Worm (Caenorhabditis elegans) whole organism, L4 larva: ENCODE results near the gene vgln-1.
A peak's percentile ranks its signal among the peaks of the same experiment; 100 is the strongest.
"Not testable (repeated sequence)": the region's sequence is repeated elsewhere in the genome, so short reads cannot be mapped to it uniquely, and the experiment has no call there.

Experiments
- F10B5.3 ChIP-seq: sonication (generic microtip); optimal IDR thresholded peaks from 2 replicates; lab custom pipeline; 2016; ENCODE audit warnings: mild to moderate bottlenecking, missing genetic modification characterization, missing compliant biosample characterization
- R02D3.7 ChIP-seq: fragments of 150-350 bp; sonication (generic microtip); optimal IDR thresholded peaks from 3 replicates; lab custom pipeline; 2014; ENCODE audit warnings: missing biosample characterization, missing genetic modification characterization
- Y105C5A.15 ChIP-seq: fragments of 200-800 bp; sonication (Bioruptor generic); IDR thresholded peaks from 2 replicates; pipeline ENCODE4 v1.3.6; 2022; ENCODE audit warnings: missing genetic modification characterization, missing compliant biosample characterization
- ZK337.2 ChIP-seq: fragments of 200-800 bp; sonication (Bioruptor generic); IDR thresholded peaks from 2 replicates; pipeline ENCODE4 v1.3.6; 2022; ENCODE audit warnings: missing genetic modification reagents, missing genetic modification characterization, missing compliant biosample characterization
- ZK546.5 ChIP-seq, 2 experiments: sonication (generic microtip); optimal IDR thresholded peaks; 2 replicates each; lab custom pipeline; 2017; ENCODE audit warnings: missing biosample characterization in 2 of 2, missing genetic modification characterization in 2 of 2
- aha-1 ChIP-seq: fragments of 150-350 bp; peaks from one replicate; lab custom pipeline; 2014; ENCODE audit warnings: missing biosample characterization, missing genetic modification characterization
- attf-4 ChIP-seq: sonication (generic microtip); optimal IDR thresholded peaks from 3 replicates; lab custom pipeline; 2017; ENCODE audit warnings: missing biosample characterization, missing genetic modification characterization
- ceh-20 ChIP-seq: fragments of 200-800 bp; sonication (Bioruptor generic); IDR thresholded peaks from 2 replicates; pipeline ENCODE4 v1.3.6; 2022; ENCODE audit warnings: missing genetic modification reagents, missing genetic modification characterization, missing compliant biosample characterization
- ceh-62 ChIP-seq: sonication (generic microtip); optimal IDR thresholded peaks from 2 replicates; lab custom pipeline; 2017; ENCODE audit warnings: missing biosample characterization, missing genetic modification characterization
- cey-2 ChIP-seq: sonication (generic microtip); optimal IDR thresholded peaks from 3 replicates; lab custom pipeline; 2017; ENCODE audit warnings: missing genetic modification characterization, mild to moderate bottlenecking, missing compliant biosample characterization, antibody characterized with exemption, borderline replicate concordance; ENCODE audit not compliant: insufficient read depth
- daf-19 ChIP-seq: fragments of 200-800 bp; sonication (Bioruptor generic); conservative IDR thresholded peaks from 2 replicates; pipeline ENCODE4 v1.3.6; 2022; ENCODE audit warnings: missing genetic modification characterization, missing compliant biosample characterization
- duxl-1 ChIP-seq: sonication (generic microtip); optimal IDR thresholded peaks from 2 replicates; lab custom pipeline; 2016; ENCODE audit warnings: mild to moderate bottlenecking, missing genetic modification characterization, moderate library complexity, missing compliant biosample characterization; ENCODE audit not compliant: poor library complexity
- dve-1 ChIP-seq: sonication (generic microtip); optimal IDR thresholded peaks from 2 replicates; lab custom pipeline; 2017; ENCODE audit warnings: antibody characterized with exemption, mild to moderate bottlenecking, missing genetic modification characterization, missing compliant biosample characterization; ENCODE audit not compliant: insufficient read depth
- egl-27 ChIP-seq: sonication (generic microtip); optimal IDR thresholded peaks from 3 replicates; lab custom pipeline; 2017; ENCODE audit warnings: missing biosample characterization, missing genetic modification reagents, missing genetic modification characterization
- hif-1 ChIP-seq, 2 experiments: sonication (generic microtip); optimal IDR thresholded peaks; 2 replicates each; lab custom pipeline; 2016 to 2017; ENCODE audit warnings: missing compliant biosample characterization in 2 of 2, missing genetic modification characterization in 2 of 2, missing genetic modification reagents in 2 of 2, missing genotype in 2 of 2, mild to moderate bottlenecking in 1 of 2
- lin-1 ChIP-seq: fragments of 200-800 bp; sonication (Bioruptor generic); IDR thresholded peaks from 2 replicates; pipeline ENCODE4 v1.3.6; 2022; ENCODE audit warnings: missing genetic modification reagents, missing genetic modification characterization, missing compliant biosample characterization
- lin-15B ChIP-seq: fragments of 150-350 bp; sonication (generic microtip); optimal IDR thresholded peaks from 3 replicates; lab custom pipeline; 2014; ENCODE audit warnings: missing biosample characterization, missing genetic modification characterization
- lsy-2 ChIP-seq, 2 experiments: fragments of 150-350 bp in 1 of 2; sonication (generic microtip) in 1 of 2; optimal IDR thresholded peaks; 2 replicates each; lab custom pipeline; 2014 to 2017; ENCODE audit warnings: missing biosample characterization in 2 of 2, missing genetic modification characterization in 2 of 2
- madf-5 ChIP-seq, 2 experiments: fragments of 200-800 bp; sonication (Bioruptor generic); IDR thresholded peaks; 2 replicates each; pipeline ENCODE4 v1.3.6; 2022; ENCODE audit warnings: missing compliant biosample characterization in 2 of 2, missing genetic modification characterization in 2 of 2
- madf-9 ChIP-seq: fragments of 200-800 bp; sonication (Bioruptor generic); conservative IDR thresholded peaks from 2 replicates; pipeline ENCODE4 v1.3.6; 2022; ENCODE audit warnings: missing genetic modification reagents, missing genetic modification characterization, missing compliant biosample characterization
- mep-1 ChIP-seq: fragments of 150-350 bp; sonication (generic microtip); optimal IDR thresholded peaks from 3 replicates; lab custom pipeline; 2014; ENCODE audit warnings: missing biosample characterization, missing genetic modification characterization
- nhr-48 ChIP-seq: sonication (generic microtip); optimal IDR thresholded peaks from 2 replicates; lab custom pipeline; 2016; ENCODE audit warnings: mild to moderate bottlenecking, missing genetic modification characterization, missing compliant biosample characterization
- nhr-6 ChIP-seq: fragments of 150-350 bp; optimal IDR thresholded peaks from 2 replicates; lab custom pipeline; 2014; ENCODE audit warnings: missing biosample characterization, missing genetic modification characterization
- php-3 ChIP-seq: fragments of 200-800 bp; sonication (Bioruptor generic); IDR thresholded peaks from 2 replicates; pipeline ENCODE4 v1.3.6; 2022; ENCODE audit warnings: missing genetic modification reagents, missing genetic modification characterization, missing compliant biosample characterization
- saeg-2 ChIP-seq: fragments of 200-800 bp; sonication (Bioruptor generic); IDR thresholded peaks from 2 replicates; pipeline ENCODE4 v1.3.6; 2022; ENCODE audit warnings: missing genetic modification reagents, missing genetic modification characterization, missing compliant biosample characterization
- sdz-12 ChIP-seq: fragments of 200-800 bp; sonication (Bioruptor generic); optimal IDR thresholded peaks from 2 replicates; lab custom pipeline; 2018; ENCODE audit warnings: mild to moderate bottlenecking, missing genetic modification characterization, missing compliant biosample characterization
- set-16 ChIP-seq: fragments of 200-800 bp; sonication (Bioruptor generic); IDR thresholded peaks from 2 replicates; pipeline ENCODE4 v1.3.6; 2022; ENCODE audit warnings: missing genetic modification reagents, missing genetic modification characterization, missing compliant biosample characterization
- skn-1 ChIP-seq: fragments of 150-350 bp; optimal IDR thresholded peaks from 2 replicates; lab custom pipeline; 2014; ENCODE audit warnings: missing biosample characterization, missing genetic modification characterization
- snpc-4 ChIP-seq: fragments of 150-350 bp; optimal IDR thresholded peaks from 2 replicates; lab custom pipeline; 2014; ENCODE audit warnings: missing biosample characterization, missing genetic modification characterization
- unc-130 ChIP-seq: sonication (generic microtip); optimal IDR thresholded peaks from 2 replicates; lab custom pipeline; 2016; ENCODE audit warnings: missing genetic modification reagents, missing genetic modification characterization, missing compliant biosample characterization
- unc-39 ChIP-seq: sonication (generic microtip); optimal IDR thresholded peaks from 2 replicates; lab custom pipeline; 2017; ENCODE audit warnings: missing biosample characterization, missing genetic modification characterization
- unc-62 ChIP-seq, 3 experiments: fragments of 150-350 bp in 1 of 3; sonication (generic microtip); optimal IDR thresholded peaks in 2 of 3; peaks in 1 of 3; 1 replicate in 1 of 3; 2 replicates in 2 of 3; lab custom pipeline; 2014 to 2017; ENCODE audit warnings: missing biosample characterization in 3 of 3, missing genetic modification characterization in 3 of 3, missing genetic modification reagents in 3 of 3, missing genotype in 1 of 3
- zfp-3 ChIP-seq: fragments of 200-800 bp; sonication (Bioruptor generic); conservative IDR thresholded peaks from 2 replicates; pipeline ENCODE4 v1.3.6; 2022; ENCODE audit warnings: missing genetic modification reagents, missing genetic modification characterization, missing compliant biosample characterization
- ztf-11 ChIP-seq: fragments of 150-350 bp; optimal IDR thresholded peaks from 2 replicates; lab custom pipeline; 2014; ENCODE audit warnings: missing biosample characterization, missing genetic modification characterization

vgln-1 gene

DNA sequence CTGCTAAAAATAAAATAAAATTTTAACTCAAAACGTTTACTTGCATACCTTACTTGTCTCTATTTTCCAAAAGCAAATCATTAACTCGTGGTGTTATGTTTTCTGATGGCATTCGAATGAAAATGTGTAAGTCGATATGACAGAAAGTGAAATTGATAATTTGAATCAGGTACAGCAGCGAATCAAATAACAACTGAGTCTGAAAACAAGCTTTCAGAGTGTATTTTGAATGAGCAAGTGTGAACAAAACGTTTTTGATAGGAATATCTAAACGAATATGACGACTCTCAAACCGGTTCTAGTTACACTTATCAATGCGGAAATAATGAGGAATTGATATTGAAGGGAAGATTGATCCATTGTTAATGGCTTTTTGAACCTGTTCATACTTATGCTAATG, 19.8 kb downstream of the vgln-1 start, which contains the start of gene chil-7:
Gene chil-7 (minus strand): TSS at position 112 of the 400 bp plus-strand sequence.
- TF ChIP-seq php-3 (GFP tag; lab: Robert Waterston, UW) (no peak), unc-62 (GFP tag; optimal IDR thresholded peaks at IDR 0.05 in 1 of 2; lab: Kevin White, UChicago) (peak in 1 of 2 experiments; percentile 97), unc-62 (tag; optimal IDR thresholded peaks at IDR 0.05; lab: Kevin White, UChicago) (no peak)

DNA sequence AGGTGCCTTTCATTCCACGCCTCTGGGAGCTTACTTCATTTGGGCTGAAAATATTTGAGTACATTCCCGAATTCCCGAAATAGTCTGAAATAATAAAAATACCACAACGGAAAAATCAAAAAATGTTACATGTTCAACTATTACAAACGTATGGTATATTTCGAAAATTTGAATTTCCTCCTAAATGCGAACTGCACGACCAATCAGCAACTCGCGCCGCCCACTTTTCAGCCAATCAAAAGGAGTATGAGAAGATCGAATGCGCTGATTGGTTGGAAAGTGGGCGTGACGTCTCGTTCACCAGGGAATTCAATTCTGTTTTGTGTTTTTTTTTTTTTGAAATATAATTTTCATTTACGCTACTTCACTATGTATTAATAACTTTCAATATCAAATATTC, 22.2 kb downstream of the vgln-1 start, which contains the start of gene old-1:
Gene old-1 (minus strand): TSS at position 50 of the 400 bp plus-strand sequence.
- no peak for TF ChIP-seq ceh-20
- no peak for TF ChIP-seq lsy-2 (tag; optimal IDR thresholded peaks at IDR 0.05; lab: Kevin White, UChicago)
- TF ChIP-seq unc-39: no peak
- no peak for TF ChIP-seq Y105C5A.15
- no peak for TF ChIP-seq ztf-11 (tag; lab: Kevin White, UChicago)
- no peak for TF ChIP-seq cey-2 (tag; lab: Kevin White, UChicago)
- TF ChIP-seq attf-4 (tag; lab: Kevin White, UChicago): no peak
- TF ChIP-seq sdz-12 (GFP tag; lab: Kevin White, UChicago): no peak
- TF ChIP-seq skn-1 (tag; lab: Kevin White, UChicago): no peak
- no peak for TF ChIP-seq F10B5.3 (tag; lab: Kevin White, UChicago)
- TF ChIP-seq lin-1 (GFP tag; lab: Robert Waterston, UW): no peak
- TF ChIP-seq snpc-4 (tag; lab: Kevin White, UChicago): no peak
- no peak for TF ChIP-seq ZK546.5 (tag; optimal IDR thresholded peaks at IDR 0.05; lab: Kevin White, UChicago)
- no peak for TF ChIP-seq madf-5 (GFP tag; IDR thresholded peaks at IDR 0.05; lab: Robert Waterston, UW)
- no peak for TF ChIP-seq ZK337.2 (GFP tag; lab: Robert Waterston, UW)

DNA sequence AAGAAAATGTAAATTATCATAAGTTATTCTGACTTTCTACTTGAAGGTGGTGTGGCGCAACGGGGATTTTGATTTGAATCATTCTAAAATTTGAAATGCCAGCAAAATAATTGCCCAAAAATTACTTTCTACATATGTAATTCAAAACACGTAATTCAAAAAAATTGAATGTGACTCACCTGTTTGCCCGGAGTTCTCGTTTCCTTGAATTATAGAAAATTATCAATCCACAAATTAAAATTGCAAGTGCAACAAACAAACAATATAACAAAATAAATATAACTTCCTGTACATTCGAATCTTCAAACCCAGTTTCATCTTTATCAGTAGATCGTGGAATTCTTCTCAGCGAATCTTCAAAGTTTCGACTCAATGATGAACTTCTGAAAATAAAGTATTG, 22.7 kb downstream of the vgln-1 start:
- TF ChIP-seq aha-1 (tag; lab: Kevin White, UChicago) (peak; percentile 63), mep-1 (tag; lab: Kevin White, UChicago) (no peak), nhr-48 (no peak), cey-2 (tag; lab: Kevin White, UChicago) (no peak), duxl-1 (tag; lab: Kevin White, UChicago) (no peak), set-16 (GFP tag; lab: Robert Waterston, UW) (no peak), unc-62 (GFP tag; optimal IDR thresholded peaks at IDR 0.05 in 1 of 2; lab: Kevin White, UChicago) (peak in 1 of 2 experiments; percentile 65), unc-62 (tag; optimal IDR thresholded peaks at IDR 0.05; lab: Kevin White, UChicago) (no peak), snpc-4 (tag; lab: Kevin White, UChicago) (no peak), lin-1 (GFP tag; lab: Robert Waterston, UW) (no peak), unc-130 (GFP tag; lab: Kevin White, UChicago) (no peak)
- TF ChIP-seq, all 104 proteins: peak for 2

DNA sequence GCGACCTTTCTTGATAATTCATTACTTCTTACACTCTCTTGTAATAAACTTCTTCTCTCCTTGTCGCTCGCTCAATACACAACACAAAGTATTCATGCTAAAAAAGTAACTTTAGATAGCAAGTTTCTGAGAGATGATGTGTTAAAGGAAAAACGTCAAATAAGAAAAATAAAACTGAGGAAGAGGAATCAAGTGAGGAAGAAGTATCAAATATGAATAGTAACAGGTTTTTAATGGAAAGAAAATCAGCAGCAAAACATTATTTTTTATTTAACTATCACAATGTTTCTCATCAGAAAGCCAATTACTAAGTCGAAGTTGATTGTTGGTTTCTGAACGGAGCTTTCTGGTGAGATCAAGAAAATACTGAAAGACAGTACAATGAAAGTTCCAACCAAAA, 24.5 kb downstream of the vgln-1 start, which contains the start of gene chil-1:
Gene chil-1 (minus strand): TSS at position 101 of the 400 bp plus-strand sequence.
- not testable (repeated sequence) for TF ChIP-seq zfp-3; dve-1 (tag; lab: Kevin White, UChicago); madf-9 (GFP tag; lab: Robert Waterston, UW)

DNA sequence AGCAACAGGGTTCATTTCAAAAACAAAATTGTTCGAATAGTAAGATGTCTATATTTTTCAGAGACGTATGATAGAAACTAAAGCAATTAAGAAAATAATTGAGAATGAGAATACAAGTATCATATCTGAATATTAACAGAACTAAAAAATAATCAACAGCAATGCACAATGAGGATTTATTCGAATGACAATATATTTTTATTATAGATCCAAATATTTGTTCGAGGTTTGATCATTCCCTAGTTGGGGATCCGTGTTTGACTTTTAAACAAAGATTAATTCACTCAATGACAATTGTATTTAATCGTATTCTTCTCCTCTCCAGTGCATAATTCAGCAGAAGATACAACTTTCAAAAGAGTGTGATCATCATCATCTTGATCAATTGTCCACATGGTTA, 28.7 kb downstream of the vgln-1 start, which contains the start of gene C08H9.18:
Gene C08H9.18 (minus strand): TSS at position 101 of the 400 bp plus-strand sequence.
- TF ChIP-seq hif-1 (tag; optimal IDR thresholded peaks at IDR 0.05; lab: Kevin White, UChicago): no peak
- TF ChIP-seq daf-19: no peak
- TF ChIP-seq ceh-62: no peak
- no peak for TF ChIP-seq egl-27 (tag; lab: Kevin White, UChicago)
- no peak for TF ChIP-seq R02D3.7 (tag; lab: Kevin White, UChicago)
- no peak for TF ChIP-seq lin-15B (tag; lab: Kevin White, UChicago)
- no peak for TF ChIP-seq nhr-48
- no peak for TF ChIP-seq saeg-2 (GFP tag; lab: Robert Waterston, UW)
- no peak for TF ChIP-seq set-16 (GFP tag; lab: Robert Waterston, UW)
- TF ChIP-seq nhr-6 (tag; lab: Kevin White, UChicago): no peak
